Fruit fly (Drosophila melanogaster) whole organism, embryonic: ENCODE data around the gene Syx8.

Experiments
- CG15011 ChIP-seq: fragments of 200-800 bp; sonication (Bioruptor generic); optimal IDR thresholded peaks from 3 replicates; lab custom pipeline; 2018; ENCODE audit warnings: missing biosample characterization, mild to moderate bottlenecking, missing genetic modification characterization
- CG1647 ChIP-seq: fragments of 200-800 bp; sonication (Bioruptor generic); optimal IDR thresholded peaks from 3 replicates; lab custom pipeline; 2016; ENCODE audit warnings: missing biosample characterization, missing genetic modification characterization
- CG32767 ChIP-seq: fragments of 200-800 bp; sonication (Bioruptor generic); IDR thresholded peaks from 2 replicates; pipeline ENCODE4 v1.3.6; 2022; ENCODE audit warnings: missing biosample characterization, missing genetic modification characterization
- CG9932 ChIP-seq: fragments of 200-800 bp; sonication (Bioruptor generic); IDR thresholded peaks from 2 replicates; pipeline ENCODE4 v1.3.6; 2022; ENCODE audit warnings: missing biosample characterization, missing genetic modification characterization
- CTCF ChIP-seq: fragments of 200-800 bp; sonication (Bioruptor generic); optimal IDR thresholded peaks from 2 replicates; lab custom pipeline; 2017; ENCODE audit warnings: missing biosample characterization, mild to moderate bottlenecking, missing genetic modification characterization, moderate library complexity
- Camta ChIP-seq: fragments of 200-800 bp; sonication (Bioruptor generic); optimal IDR thresholded peaks from 2 replicates; lab custom pipeline; 2016; ENCODE audit warnings: missing biosample characterization, missing genetic modification characterization
- Dll ChIP-seq: fragments of 200-800 bp; sonication (Bioruptor generic); IDR thresholded peaks from 4 replicates; pipeline ENCODE4 v1.3.6; 2022; ENCODE audit warnings: missing biosample characterization, missing genetic modification characterization; ENCODE audit not compliant: partially characterized antibody
- MTF-1 ChIP-seq: fragments of 200-800 bp; sonication (Bioruptor generic); optimal IDR thresholded peaks from 2 replicates; lab custom pipeline; 2018; ENCODE audit warnings: missing biosample characterization, mild to moderate bottlenecking, missing genetic modification characterization, borderline replicate concordance
- Med ChIP-seq: fragments of 200-800 bp; sonication (Bioruptor generic); peaks from one replicate; lab custom pipeline; 2016; ENCODE audit warnings: missing biosample characterization, missing genetic modification characterization, mild to moderate bottlenecking, inconsistent platforms, moderate library complexity
- al ChIP-seq: fragments of 200-800 bp; sonication (Bioruptor generic); IDR thresholded peaks from 2 replicates; pipeline ENCODE4 v1.3.6; 2022; ENCODE audit warnings: missing biosample characterization, missing genetic modification characterization
- usp ChIP-seq: fragments of >200 bp; optimal IDR thresholded peaks from 2 replicates; lab custom pipeline; 2017; ENCODE audit warnings: missing biosample characterization, missing genetic modification characterization

- TF ChIP-seq CTCF (GFP tag; lab: Kevin White, UChicago): no peak
- TF ChIP-seq CG9932 (GFP tag; lab: Robert Waterston, UW): no peak
- TF ChIP-seq Med: no peak
- TF ChIP-seq Camta: no peak
- TF ChIP-seq al (GFP tag; lab: Robert Waterston, UW): no peak
- no peak for TF ChIP-seq MTF-1 (GFP tag; lab: Kevin White, UChicago)
- TF ChIP-seq usp (GFP tag; lab: Kevin White, UChicago): no peak
- TF ChIP-seq CG1647 (GFP tag; lab: Kevin White, UChicago): no peak
- no peak for TF ChIP-seq CG32767 (GFP tag; lab: Robert Waterston, UW)
- no peak for TF ChIP-seq Dll (GFP tag; lab: Robert Waterston, UW)
- no peak for TF ChIP-seq CG15011 (GFP tag; lab: Kevin White, UChicago)
These were observed 43.7 kb downstream of the Syx8 start, which contains the start of gene CG43373 for dm6 chr3L:16542998-16543624.
